Worm (Caenorhabditis elegans): ENCODE results near the gene bath-42.

bath-42 gene

DNA sequence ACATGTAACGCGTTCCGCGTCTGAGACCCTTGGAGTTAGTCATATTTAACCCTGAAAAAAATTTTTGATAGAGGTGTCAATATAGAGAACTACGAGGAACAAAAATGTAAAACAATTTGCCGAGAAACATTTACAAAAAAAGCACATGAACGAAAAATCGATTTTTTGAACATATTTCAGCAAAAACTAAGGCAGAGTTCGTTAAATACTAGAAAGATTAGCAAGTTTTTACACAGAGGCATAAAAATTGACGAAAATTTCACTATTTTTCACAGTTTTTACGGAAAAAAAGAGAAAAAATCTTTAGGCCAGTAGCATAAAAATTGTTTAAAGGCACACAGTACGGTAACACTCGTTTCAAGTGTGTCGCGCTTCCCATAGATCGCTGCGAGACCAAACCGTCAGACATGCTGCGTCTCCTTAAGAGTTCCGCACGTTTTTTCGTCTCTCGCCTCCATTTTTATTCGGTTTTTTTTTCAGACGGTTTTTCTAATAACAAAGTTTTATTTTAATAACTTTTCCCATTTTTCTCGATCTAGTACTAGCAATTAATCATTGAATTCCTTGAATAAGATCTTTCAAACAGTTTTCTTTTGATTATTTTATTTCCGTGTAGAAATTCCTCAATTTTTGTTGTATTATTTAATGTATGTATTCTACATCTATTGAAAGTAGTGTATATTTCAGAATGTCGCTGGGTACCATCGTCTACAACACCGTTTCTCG, 32.8 kb downstream of the bath-42 start, which contains the start of the genes rpl-21 and C14B9.10 (continued):
- no peak for TF ChIP-seq skn-1 (tag; optimal IDR thresholded peaks at IDR 0.05)
- peak; percentile 61 for TF ChIP-seq fos-1 (tag; optimal IDR thresholded peaks at IDR 0.05)
- TF ChIP-seq ZK546.5 (tag; optimal IDR thresholded peaks at IDR 0.05): peak; percentile 63
- peak; percentile 61 for TF ChIP-seq ztf-4 (tag; optimal IDR thresholded peaks at IDR 0.05)
- TF ChIP-seq unc-39 (tag; optimal IDR thresholded peaks at IDR 0.05): no peak
- no peak for TF ChIP-seq elt-3 (tag; optimal IDR thresholded peaks at IDR 0.05)
- TF ChIP-seq mab-5 (tag; optimal IDR thresholded peaks at IDR 0.05): peak; percentile 28
- TF ChIP-seq sma-3 (GFP tag; optimal IDR thresholded peaks at IDR 0.05): peak; percentile 76
- TF ChIP-seq nhr-10 (tag; optimal IDR thresholded peaks at IDR 0.05): no peak
- peak; percentile 32 for TF ChIP-seq blmp-1 (tag; optimal IDR thresholded peaks at IDR 0.05; ENCODE audit: insufficient read depth)
- TF ChIP-seq lin-11 (tag; optimal IDR thresholded peaks at IDR 0.05): peak; percentile 60
- peak; percentile 85 for TF ChIP-seq nhr-25 (tag; optimal IDR thresholded peaks at IDR 0.05)
- TF ChIP-seq nhr-11 (tag; optimal IDR thresholded peaks at IDR 0.05): no peak
- peak; percentile 80 for TF ChIP-seq sem-4 (tag; optimal IDR thresholded peaks at IDR 0.05)
- peak; percentile 88 for TF ChIP-seq sma-9 (GFP tag; optimal IDR thresholded peaks at IDR 0.05)
- TF ChIP-seq sma-9 (tag; optimal IDR thresholded peaks at IDR 0.05): no peak
- no peak for TF ChIP-seq Y55F3AM.14 (GFP tag; optimal IDR thresholded peaks at IDR 0.05)
- no peak for TF ChIP-seq nhr-6 (tag; optimal IDR thresholded peaks at IDR 0.05)
- TF ChIP-seq peb-1 (tag; optimal IDR thresholded peaks at IDR 0.05): no peak
- TF ChIP-seq nhr-21 (tag; optimal IDR thresholded peaks at IDR 0.05): peak; percentile 76
- TF ChIP-seq unc-55 (GFP tag; optimal IDR thresholded peaks at IDR 0.05): peak; percentile 98
- TF ChIP-seq snpc-4 (tag; optimal IDR thresholded peaks at IDR 0.05): peak; percentile 49
- no peak for TF ChIP-seq nhr-23 (tag; optimal IDR thresholded peaks at IDR 0.05)
- TF ChIP-seq C34F6.9 (tag; optimal IDR thresholded peaks at IDR 0.05): peak; percentile 89
- peak; percentile 82 for TF ChIP-seq gmeb-1 (tag; optimal IDR thresholded peaks at IDR 0.05)
- peak; percentile 31 to 39 for TF ChIP-seq mdl-1 (tag; optimal IDR thresholded peaks at IDR 0.05)

ce11 chrIII:8129195-8129594, 34.0 kb downstream of the bath-42 start:
- TF ChIP-seq nhr-25 (tag; optimal IDR thresholded peaks at IDR 0.05): peak; percentile 7
- TF ChIP-seq snpc-4 (tag; optimal IDR thresholded peaks at IDR 0.05): no peak

DNA sequence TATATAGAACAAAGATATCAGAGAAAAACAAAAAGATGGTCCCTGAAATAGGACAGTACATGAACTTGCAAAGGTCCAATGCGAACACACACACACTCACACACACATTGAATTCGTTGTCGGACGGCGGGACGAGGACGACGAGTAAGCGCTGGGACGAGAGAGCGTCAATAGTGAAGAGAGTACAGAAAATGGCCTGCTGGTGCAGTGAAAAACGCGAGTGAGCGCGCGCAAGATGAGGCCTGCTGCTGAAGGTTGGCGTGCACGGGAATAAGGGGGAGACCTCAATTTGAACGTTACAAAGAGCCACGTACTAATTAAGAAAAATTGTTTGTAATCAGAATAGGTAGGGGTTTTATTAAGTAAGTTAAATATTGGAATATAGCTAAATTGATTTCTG, 36.2 kb downstream of the bath-42 start:
- no peak for TF ChIP-seq ztf-1 (GFP tag; conservative IDR thresholded peaks at IDR 0.05)
- TF ChIP-seq sem-4 (tag; optimal IDR thresholded peaks at IDR 0.05): no peak
- TF ChIP-seq nhr-6 (tag; optimal IDR thresholded peaks at IDR 0.05): no peak
- TF ChIP-seq nhr-129 (tag; optimal IDR thresholded peaks at IDR 0.05): peak; percentile 51
- TF ChIP-seq ZK546.5 (tag; optimal IDR thresholded peaks at IDR 0.05): no peak
- no peak for TF ChIP-seq sma-9 (GFP tag; optimal IDR thresholded peaks at IDR 0.05)
- TF ChIP-seq sma-9 (tag; optimal IDR thresholded peaks at IDR 0.05): no peak
- TF ChIP-seq unc-55 (GFP tag; optimal IDR thresholded peaks at IDR 0.05): peak; percentile 37
- TF ChIP-seq F13H6.1 (tag; optimal IDR thresholded peaks at IDR 0.05): peak; percentile 6
- TF ChIP-seq R02D3.7 (tag; optimal IDR thresholded peaks at IDR 0.05): no peak
- TF ChIP-seq lsy-2 (tag; optimal IDR thresholded peaks at IDR 0.05): peak; percentile 11 to 22

DNA sequence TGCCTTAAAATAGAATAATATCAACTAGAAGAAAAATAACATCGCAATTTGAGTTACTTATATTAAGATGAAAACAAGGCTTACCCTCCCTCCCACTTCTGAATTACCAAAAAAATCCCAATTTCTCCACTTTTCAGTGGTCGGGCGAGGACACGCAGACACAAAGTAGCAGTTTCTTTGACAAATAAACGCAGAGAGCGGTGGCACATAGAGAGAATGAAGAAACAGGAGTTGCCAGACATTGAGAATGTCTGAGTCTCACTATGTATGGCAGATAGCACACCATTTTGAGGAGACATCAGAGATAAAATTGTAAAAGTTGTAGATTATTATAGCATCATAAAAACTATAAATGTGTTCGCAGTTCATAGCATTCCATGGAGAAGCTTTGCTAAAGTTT, 37.9 kb downstream of the bath-42 start:
- no peak for TF ChIP-seq zag-1 (tag; optimal IDR thresholded peaks at IDR 0.05)
- TF ChIP-seq nhr-11 (tag; optimal IDR thresholded peaks at IDR 0.05): no peak
- TF ChIP-seq ztf-1 (GFP tag; conservative IDR thresholded peaks at IDR 0.05): no peak
- TF ChIP-seq ceh-16 (tag; optimal IDR thresholded peaks at IDR 0.05): no peak
- TF ChIP-seq nhr-21 (tag; optimal IDR thresholded peaks at IDR 0.05): peak; percentile 34
- TF ChIP-seq mdl-1 (tag; optimal IDR thresholded peaks at IDR 0.05): no peak
- no peak for TF ChIP-seq nhr-23 (tag; optimal IDR thresholded peaks at IDR 0.05)
- no peak for TF ChIP-seq unc-39 (tag; optimal IDR thresholded peaks at IDR 0.05)
- TF ChIP-seq ztf-4 (tag; optimal IDR thresholded peaks at IDR 0.05): peak; percentile 40
- TF ChIP-seq lin-39 (tag; optimal IDR thresholded peaks at IDR 0.05): no peak
- peak; percentile 72 for TF ChIP-seq fos-1 (tag; optimal IDR thresholded peaks at IDR 0.05)
- TF ChIP-seq elt-3 (tag; optimal IDR thresholded peaks at IDR 0.05): no peak
- TF ChIP-seq lsy-2 (tag; optimal IDR thresholded peaks at IDR 0.05): peak; percentile 62 to 81
- TF ChIP-seq elt-1 (tag; optimal IDR thresholded peaks at IDR 0.05): no peak
- no peak for TF ChIP-seq aly-2 (tag; optimal IDR thresholded peaks at IDR 0.05)
- TF ChIP-seq dmd-4 (tag; optimal IDR thresholded peaks at IDR 0.05): no peak
- no peak for TF ChIP-seq Y55F3AM.14 (GFP tag; optimal IDR thresholded peaks at IDR 0.05)
- TF ChIP-seq crh-2 (tag; optimal IDR thresholded peaks at IDR 0.05): peak; percentile 85
- no peak for TF ChIP-seq R02D3.7 (tag; optimal IDR thresholded peaks at IDR 0.05)
- TF ChIP-seq C34F6.9 (tag; optimal IDR thresholded peaks at IDR 0.05): peak; percentile 71
- no peak for TF ChIP-seq ama-1 (optimal IDR thresholded peaks at IDR 0.05)
- TF ChIP-seq blmp-1 (tag; optimal IDR thresholded peaks at IDR 0.05; ENCODE audit: insufficient read depth): no peak
- peak; percentile 89 for TF ChIP-seq unc-55 (GFP tag; optimal IDR thresholded peaks at IDR 0.05)
- peak; percentile 63 for TF ChIP-seq nhr-129 (tag; optimal IDR thresholded peaks at IDR 0.05)
- peak; percentile 36 for TF ChIP-seq lin-13 (GFP tag; optimal IDR thresholded peaks at IDR 0.05)
- TF ChIP-seq lin-11 (tag; optimal IDR thresholded peaks at IDR 0.05): no peak
- no peak for TF ChIP-seq mbf-1 (tag; optimal IDR thresholded peaks at IDR 0.05)
- TF ChIP-seq F13H6.1 (tag; optimal IDR thresholded peaks at IDR 0.05): peak; percentile 67
- no peak for TF ChIP-seq unc-62 (GFP tag; optimal IDR thresholded peaks at IDR 0.05)
- no peak for TF ChIP-seq nhr-237 (tag; optimal IDR thresholded peaks at IDR 0.05)
- TF ChIP-seq nhr-10 (tag; optimal IDR thresholded peaks at IDR 0.05): no peak
- no peak for TF ChIP-seq mab-5 (tag; optimal IDR thresholded peaks at IDR 0.05)
- peak; percentile 53 for TF ChIP-seq egl-27 (tag; optimal IDR thresholded peaks at IDR 0.05)
- TF ChIP-seq sem-4 (tag; optimal IDR thresholded peaks at IDR 0.05): no peak
